Fruit fly (Drosophila melanogaster): ENCODE results near the gene Flacc.

Flacc gene

dm6 chrX:18869489-18870132 is 23.8 kb downstream of the Flacc start (continued):
- TF ChIP-seq btn (GFP tag; optimal IDR thresholded peaks at IDR 0.05) (no peak), HLH3B (GFP tag; IDR thresholded peaks at IDR 0.05) (peak; percentile 54), hkb (optimal IDR thresholded peaks at IDR 0.05) (no peak), hkb (GFP tag; IDR thresholded peaks at IDR 0.05) (peak; percentile 82), vvl (GFP tag; IDR thresholded peaks at IDR 0.05) (peak; percentile 71), ap (GFP tag; IDR thresholded peaks at IDR 0.05) (peak; percentile 42; the same call in 1 of the 2 replicates), Ptx1 (GFP tag; IDR thresholded peaks at IDR 0.05) (peak; percentile 65), CG16815 (GFP tag; optimal IDR thresholded peaks at IDR 0.05) (no peak), crol (GFP tag; IDR thresholded peaks at IDR 0.05) (peak; percentile 81), Taf1 (GFP tag; IDR thresholded peaks at IDR 0.05) (no peak), CG3847 (GFP tag; IDR thresholded peaks at IDR 0.05) (0 out of 2 replicates have a peak, but pooled peaks have one; percentile 21), E2f2 (GFP tag; IDR thresholded peaks at IDR 0.05) (peak; percentile 40; the same call in 1 of the 2 replicates), CG17328 (GFP tag; IDR thresholded peaks at IDR 0.05) (peak; percentile 50; the same call in 1 of the 2 replicates), crp (GFP tag; optimal IDR thresholded peaks at IDR 0.05) (no peak), CG32772 (GFP tag; IDR thresholded peaks at IDR 0.05) (0 out of 2 replicates have a peak, but pooled peaks have one; percentile 17), Jarid2 (GFP tag; optimal IDR thresholded peaks at IDR 0.05) (no peak), danr (GFP tag; IDR thresholded peaks at IDR 0.05) (no peak), CG12104 (GFP tag; optimal IDR thresholded peaks at IDR 0.05) (peak; percentile 57), CrebB (tag; optimal IDR thresholded peaks at IDR 0.05) (no peak), CG11093 (GFP tag; IDR thresholded peaks at IDR 0.05) (0 out of 3 replicates have a peak, but pooled peaks have one; percentile 25), trem (tag; optimal IDR thresholded peaks at IDR 0.05) (no peak), Opbp (GFP tag; IDR thresholded peaks at IDR 0.05; ENCODE audit: partially characterized antibody) (no peak), sr (GFP tag; IDR thresholded peaks at IDR 0.05) (peak; percentile 64; the same call in 2 of the 3 replicates), Hr51 (GFP tag; optimal IDR thresholded peaks at IDR 0.05) (peak in 1 of 2 experiments; percentile 67), NC2β (GFP tag; optimal IDR thresholded peaks at IDR 0.05) (no peak), crc (GFP tag; optimal IDR thresholded peaks at IDR 0.05) (peak; percentile 19), jing (GFP tag; optimal IDR thresholded peaks at IDR 0.05) (no peak), D (optimal IDR thresholded peaks at IDR 0.05) (no peak), D (GFP tag; optimal IDR thresholded peaks at IDR 0.05) (peak; percentile 39), grau (tag; optimal IDR thresholded peaks at IDR 0.05) (no peak), zfh1 (GFP tag; IDR thresholded peaks at IDR 0.05) (peak; percentile 49; the same call in 1 of the 3 replicates), CG18764 (GFP tag; optimal IDR thresholded peaks at IDR 0.05) (peak; percentile 50), CG5245 (GFP tag; optimal IDR thresholded peaks at IDR 0.05) (peak; percentile 40), CG32767 (GFP tag; IDR thresholded peaks at IDR 0.05) (peak; percentile 60; the same call in 1 of the 2 replicates), CG34422 (GFP tag; IDR thresholded peaks at IDR 0.05) (peak; percentile 92), bsh (GFP tag; optimal IDR thresholded peaks at IDR 0.05) (peak; percentile 36 to 50), lab (GFP tag; optimal IDR thresholded peaks at IDR 0.05) (peak; percentile 72), MBD-R2 (GFP tag; IDR thresholded peaks at IDR 0.05) (peak; percentile 27; the same call in 1 of the 2 replicates), CG11456 (GFP tag; IDR thresholded peaks at IDR 0.05) (peak; percentile 77; the same call in 2 of the 3 replicates), Hsf (GFP tag; optimal IDR thresholded peaks at IDR 0.05) (peak; percentile 41), CG2875 (GFP tag; optimal IDR thresholded peaks at IDR 0.05) (no peak), CG3281 (GFP tag; optimal IDR thresholded peaks at IDR 0.05) (peak; percentile 51), Side (GFP tag; optimal IDR thresholded peaks at IDR 0.05) (peak; percentile 26), Med (GFP tag) (peak; percentile 86), E2f1 (GFP tag; IDR thresholded peaks at IDR 0.05) (peak; percentile 41; the same call in 1 of the 2 replicates), CHES-1-like (GFP tag; optimal IDR thresholded peaks at IDR 0.05) (no peak), Hr3 (GFP tag; optimal IDR thresholded peaks at IDR 0.05) (peak; percentile 42), Stat92E (GFP tag; optimal IDR thresholded peaks at IDR 0.05) (no peak), NK7.1 (GFP tag; optimal IDR thresholded peaks at IDR 0.05) (peak; percentile 9), tgo (GFP tag; IDR thresholded peaks at IDR 0.05) (peak; percentile 66)
